Worm (Caenorhabditis elegans) whole organism, late embryonic: ENCODE data around the gene ubh-3.

Experiments used
- C08G9.2 ChIP-seq: sonication (generic microtip); optimal IDR thresholded peaks from 2 replicates; lab custom pipeline; 2016; ENCODE audit warnings: mild to moderate bottlenecking, missing genetic modification characterization, moderate library complexity, missing compliant biosample characterization
- ahr-1 ChIP-seq: sonication (generic microtip); optimal IDR thresholded peaks from 2 replicates; lab custom pipeline; 2016; ENCODE audit warnings: missing genetic modification characterization, missing compliant biosample characterization
- ceh-14 ChIP-seq: sonication (generic microtip); optimal IDR thresholded peaks from 2 replicates; lab custom pipeline; 2016; ENCODE audit warnings: missing genotype, missing genetic modification characterization, missing compliant biosample characterization
- ceh-2 ChIP-seq: sonication (generic microtip); optimal IDR thresholded peaks from 2 replicates; lab custom pipeline; 2016; ENCODE audit warnings: missing genotype, missing genetic modification characterization, missing compliant biosample characterization
- ceh-6 ChIP-seq: fragments of 200-800 bp; sonication (Bioruptor generic); optimal IDR thresholded peaks from 2 replicates; lab custom pipeline; 2018; ENCODE audit warnings: mild to moderate bottlenecking, missing genetic modification characterization, missing compliant biosample characterization
- ceh-9 ChIP-seq: sonication (generic microtip); optimal IDR thresholded peaks from 2 replicates; lab custom pipeline; 2016; ENCODE audit warnings: mild to moderate bottlenecking, missing genetic modification characterization, inconsistent platforms, missing compliant biosample characterization
- elt-2 ChIP-seq: sonication (generic microtip); optimal IDR thresholded peaks from 2 replicates; lab custom pipeline; 2016; ENCODE audit warnings: missing genetic modification reagents, missing genetic modification characterization, missing compliant biosample characterization
- fkh-10 ChIP-seq: fragments of 150-350 bp; optimal IDR thresholded peaks from 2 replicates; lab custom pipeline; 2014; ENCODE audit warnings: missing biosample characterization, missing genetic modification reagents, missing genetic modification characterization
- hlh-6 ChIP-seq: sonication (generic microtip); optimal IDR thresholded peaks from 2 replicates; lab custom pipeline; 2016; ENCODE audit warnings: missing genotype, missing genetic modification characterization, missing compliant biosample characterization
- lim-6 ChIP-seq: sonication (generic microtip); optimal IDR thresholded peaks from 2 replicates; lab custom pipeline; 2016; ENCODE audit warnings: missing genetic modification characterization, missing compliant biosample characterization
- pag-3 ChIP-seq: sonication (generic microtip); optimal IDR thresholded peaks from 2 replicates; lab custom pipeline; 2016; ENCODE audit warnings: missing compliant biosample characterization, missing genetic modification characterization, borderline replicate concordance
- pat-9 ChIP-seq: fragments of 200-800 bp; sonication (Bioruptor generic); optimal IDR thresholded peaks from 2 replicates; lab custom pipeline; 2018; ENCODE audit warnings: mild to moderate bottlenecking, missing genetic modification characterization, moderate library complexity, missing compliant biosample characterization
- pha-4 ChIP-seq: fragments of 150-350 bp; optimal IDR thresholded peaks from 2 replicates; lab custom pipeline; 2018; ENCODE audit warnings: missing biosample characterization, missing genetic modification reagents, missing genetic modification characterization
- sox-4 ChIP-seq: sonication (generic microtip); optimal IDR thresholded peaks from 2 replicates; lab custom pipeline; 2017; ENCODE audit warnings: mild to moderate bottlenecking, missing genetic modification characterization, inconsistent platforms, missing compliant biosample characterization
- syd-9 ChIP-seq: sonication (generic microtip); optimal IDR thresholded peaks from 2 replicates; lab custom pipeline; 2016; ENCODE audit warnings: mild to moderate bottlenecking, missing genetic modification characterization, moderate library complexity, missing compliant biosample characterization
- tbx-7 ChIP-seq: sonication (generic microtip); optimal IDR thresholded peaks from 2 replicates; lab custom pipeline; 2016; ENCODE audit warnings: missing genotype, missing genetic modification characterization, missing compliant biosample characterization
- unc-3 ChIP-seq, 2 experiments: fragments of 200-800 bp in 1 of 2; sonication (Bioruptor generic) in 1 of 2; sonication (generic microtip) in 1 of 2; conservative IDR thresholded peaks in 1 of 2; optimal IDR thresholded peaks in 1 of 2; 2 replicates each; pipeline versions ENCODE4 v1.3.6 to Lab custom; 2016 to 2022; ENCODE audit warnings: missing compliant biosample characterization in 2 of 2, missing genetic modification characterization in 2 of 2, missing genetic modification reagents in 1 of 2
- unc-42 ChIP-seq: sonication (generic microtip); optimal IDR thresholded peaks from 2 replicates; lab custom pipeline; 2016; ENCODE audit warnings: missing genotype, missing genetic modification characterization, missing compliant biosample characterization
- unc-55 ChIP-seq: sonication (generic microtip); optimal IDR thresholded peaks from 2 replicates; lab custom pipeline; 2017; ENCODE audit warnings: missing biosample characterization, missing genetic modification reagents, missing genetic modification characterization

The ubh-3 gene

ce11 chrV:6464238-6464637, 44.4 kb downstream of the ubh-3 start:
- TF ChIP-seq pag-3 (no peak), unc-55 (GFP tag; lab: Kevin White, UChicago) (peak; percentile 73)

ce11 chrV:6462606-6463005, 46.0 kb downstream of the ubh-3 start:
- TF ChIP-seq syd-9 (tag; lab: Kevin White, UChicago) (no peak), unc-3 (GFP tag; conservative IDR thresholded peaks at IDR 0.05; lab: Robert Waterston, UW) (no peak), unc-3 (tag; optimal IDR thresholded peaks at IDR 0.05; lab: Kevin White, UChicago) (no peak), fkh-10 (GFP tag; lab: Kevin White, UChicago) (no peak), pat-9 (tag; lab: Kevin White, UChicago) (no peak), ceh-14 (tag; lab: Kevin White, UChicago) (no peak), hlh-6 (tag; lab: Kevin White, UChicago) (no peak)

- TF ChIP-seq sox-4 (tag; lab: Kevin White, UChicago) (no peak), unc-55 (GFP tag; lab: Kevin White, UChicago) (no peak), pha-4 (no peak), ceh-9 (no peak), unc-42 (tag; lab: Kevin White, UChicago) (no peak), lim-6 (tag; lab: Kevin White, UChicago) (no peak), ceh-6 (GFP tag; lab: Kevin White, UChicago) (no peak)
Measured at ce11 chrV:6461250-6461649, 47.4 kb downstream of the ubh-3 start.

ce11 chrV:6458302-6458998, 50.2 kb downstream of the ubh-3 start:
- TF ChIP-seq C08G9.2 (tag; lab: Kevin White, UChicago) (no peak), ceh-2 (tag; lab: Kevin White, UChicago) (no peak), ahr-1 (tag; lab: Kevin White, UChicago) (no peak)
- TF ChIP-seq, all 69 proteins: peak for 0

ce11 chrV:6456903-6457302, 51.7 kb downstream of the ubh-3 start:
- TF ChIP-seq elt-2 (tag; lab: Kevin White, UChicago) (peak; percentile 6), tbx-7 (tag; lab: Kevin White, UChicago) (no peak), unc-55 (GFP tag; lab: Kevin White, UChicago) (peak; percentile 42)
